Worm (Caenorhabditis elegans): ENCODE results near the gene cyn-9.
A peak's percentile ranks its signal among the peaks of the same experiment; 100 is the strongest.

cyn-9 gene

DNA sequence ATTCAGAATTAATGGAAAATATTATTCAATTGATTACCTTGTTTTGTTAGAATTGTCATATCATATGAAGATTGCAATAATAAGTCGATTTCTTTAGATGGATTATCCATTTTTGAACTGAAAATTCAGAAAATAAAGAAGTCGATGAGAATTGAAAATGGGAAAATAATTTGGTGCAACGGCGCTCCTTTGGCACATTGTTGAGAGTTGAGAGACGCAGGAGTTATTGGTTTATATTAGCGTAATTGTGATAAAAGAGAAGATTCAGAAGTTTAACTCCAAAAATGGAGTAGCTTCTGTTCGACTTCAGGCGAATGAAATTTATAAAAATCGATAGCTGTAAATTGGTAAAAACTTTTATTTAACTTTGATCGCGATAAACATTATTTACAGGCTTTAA is 20.1 kb upstream of the cyn-9 start, which contains the start of gene C14B1.8:
Gene C14B1.8 (minus strand): TSS at position 117 of the 400 bp plus-strand sequence.
- no peak for TF ChIP-seq dao-5 (tag; optimal IDR thresholded peaks at IDR 0.05)
- TF ChIP-seq W03F9.2 (tag; optimal IDR thresholded peaks at IDR 0.05): no peak
- TF ChIP-seq him-1 (tag; optimal IDR thresholded peaks at IDR 0.05): no peak

DNA sequence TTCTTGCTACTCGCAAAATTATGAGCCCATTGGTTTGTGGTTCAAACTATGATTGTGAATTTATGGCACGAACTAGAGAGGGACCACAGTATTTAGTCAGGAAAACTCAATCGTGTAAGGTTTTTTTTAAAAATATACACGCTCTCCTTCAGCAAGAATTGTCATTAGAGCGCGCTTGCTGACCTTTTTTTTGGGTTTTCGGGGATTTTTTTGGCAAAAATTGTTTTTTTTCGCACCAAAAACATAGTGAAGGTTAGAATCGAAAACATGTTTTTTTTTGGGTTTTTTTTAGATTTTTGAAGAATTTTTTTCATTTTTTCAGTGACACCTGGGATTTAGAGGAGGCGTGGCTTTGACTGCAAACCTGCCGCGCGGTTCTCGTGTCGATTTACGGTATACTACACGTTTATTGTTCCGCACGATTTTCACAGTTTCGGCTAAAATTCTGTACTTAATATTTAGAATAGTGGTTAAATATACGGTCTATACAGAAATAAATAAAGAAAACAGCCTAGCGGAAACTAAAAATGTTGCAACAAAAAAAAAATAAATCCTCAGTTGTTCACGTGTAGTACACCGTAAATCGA is 16.7 kb upstream of the cyn-9 start:
- TF ChIP-seq him-1 (tag; optimal IDR thresholded peaks at IDR 0.05): no peak
- no peak for TF ChIP-seq dao-5 (tag; optimal IDR thresholded peaks at IDR 0.05)
- TF ChIP-seq W03F9.2 (tag; optimal IDR thresholded peaks at IDR 0.05): no peak

DNA sequence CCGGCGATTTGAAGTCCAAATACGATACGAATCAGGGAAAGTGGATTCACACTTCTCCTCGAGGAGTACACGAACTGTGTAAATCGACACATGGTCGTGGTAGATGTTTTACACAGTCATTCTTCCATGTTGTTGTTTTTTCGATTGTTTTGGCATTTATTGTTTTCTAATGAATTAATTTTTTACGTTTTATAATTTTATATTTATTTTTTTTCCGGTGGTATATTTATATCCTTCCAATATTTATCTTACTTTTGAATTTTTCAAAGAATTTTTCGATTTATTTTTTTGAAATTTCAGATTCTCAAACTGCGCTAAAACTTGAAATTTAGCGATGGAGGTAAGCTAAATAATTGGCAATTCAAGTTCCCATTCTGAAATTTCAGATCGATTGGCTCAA is 13.7 kb upstream of the cyn-9 start, which contains the start of gene nrde-1:
Gene nrde-1 (plus strand): TSS at position 301 of the 400 bp plus-strand sequence.
- no peak for TF ChIP-seq W03F9.2 (tag; optimal IDR thresholded peaks at IDR 0.05)
- TF ChIP-seq him-1 (tag; optimal IDR thresholded peaks at IDR 0.05): no peak
- TF ChIP-seq dao-5 (tag; optimal IDR thresholded peaks at IDR 0.05): no peak

ce11 chrIII:3709030-3709429 is 9.6 kb upstream of the cyn-9 start, which contains the start of gene alkb-8:
Gene alkb-8, plus strand, starts transcription at chrIII:3709330.
- no peak for TF ChIP-seq dao-5 (tag; optimal IDR thresholded peaks at IDR 0.05)
- no peak for TF ChIP-seq him-1 (tag; optimal IDR thresholded peaks at IDR 0.05)
- TF ChIP-seq W03F9.2 (tag; optimal IDR thresholded peaks at IDR 0.05): no peak

ce11 chrIII:3706586-3706985 is 7.1 kb upstream of the cyn-9 start, which contains the start of gene dph-1:
Gene dph-1, plus strand, starts transcription at chrIII:3706886.
- TF ChIP-seq him-1 (tag; optimal IDR thresholded peaks at IDR 0.05) (no peak), dao-5 (tag; optimal IDR thresholded peaks at IDR 0.05) (no peak), W03F9.2 (tag; optimal IDR thresholded peaks at IDR 0.05) (no peak)

- TF ChIP-seq dao-5 (tag; optimal IDR thresholded peaks at IDR 0.05) (no peak), W03F9.2 (tag; optimal IDR thresholded peaks at IDR 0.05) (no peak), him-1 (tag; optimal IDR thresholded peaks at IDR 0.05) (no peak)
Measured at ce11 chrIII:3704967-3705366, 5.5 kb upstream of the cyn-9 start, which contains the start of gene wdr-5.1. Gene wdr-5.1, plus strand, starts transcription at chrIII:3705285.

ce11 chrIII:3703397-3703796 is 4.0 kb upstream of the cyn-9 start, which contains the start of gene C14B1.3:
Gene C14B1.3, plus strand, starts transcription at chrIII:3703564.
- TF ChIP-seq him-1 (tag; optimal IDR thresholded peaks at IDR 0.05): no peak
- TF ChIP-seq W03F9.2 (tag; optimal IDR thresholded peaks at IDR 0.05): peak; percentile 45
- no peak for TF ChIP-seq dao-5 (tag; optimal IDR thresholded peaks at IDR 0.05)

ce11 chrIII:3701411-3702310 is 2.2 kb upstream of the cyn-9 start, which contains the start of the genes pdi-1 and C14B1.2:
Gene pdi-1, minus strand, starts transcription at chrIII:3701461.
Gene C14B1.2, plus strand, starts transcription at chrIII:3702260.
- TF ChIP-seq him-1 (tag; optimal IDR thresholded peaks at IDR 0.05): no peak
- no peak for TF ChIP-seq W03F9.2 (tag; optimal IDR thresholded peaks at IDR 0.05)
- no peak for TF ChIP-seq dao-5 (tag; optimal IDR thresholded peaks at IDR 0.05)

ce11 chrIII:3698366-3698765 is 1.1 kb downstream of the cyn-9 start:
- TF ChIP-seq him-1 (tag; optimal IDR thresholded peaks at IDR 0.05): no peak
- no peak for TF ChIP-seq W03F9.2 (tag; optimal IDR thresholded peaks at IDR 0.05)
- TF ChIP-seq dao-5 (tag; optimal IDR thresholded peaks at IDR 0.05): no peak

DNA sequence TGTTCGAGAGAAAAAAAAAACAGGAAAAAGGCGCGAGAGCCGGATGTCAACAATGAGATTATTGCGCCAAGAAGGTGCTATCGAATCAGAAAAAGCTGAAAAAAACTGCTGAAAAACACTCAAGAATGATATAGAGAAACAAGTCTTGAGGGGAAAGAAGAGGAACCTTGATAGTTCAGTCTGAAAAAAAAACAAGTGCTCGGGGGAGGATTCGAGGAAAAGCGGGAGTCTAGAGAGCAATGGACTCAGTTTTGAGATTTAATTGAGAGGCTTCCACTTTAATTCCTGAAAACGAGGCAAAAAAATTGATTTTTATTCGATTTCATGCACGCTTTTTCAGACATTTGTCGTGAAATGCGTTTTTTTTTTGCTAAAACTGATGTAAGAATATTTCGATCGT is 4.9 kb downstream of the cyn-9 start, which contains the start of gene npr-15:
Gene npr-15 (minus strand): TSS at position 101 of the 400 bp plus-strand sequence.
- TF ChIP-seq W03F9.2 (tag; optimal IDR thresholded peaks at IDR 0.05): no peak
- no peak for TF ChIP-seq him-1 (tag; optimal IDR thresholded peaks at IDR 0.05)
- TF ChIP-seq dao-5 (tag; optimal IDR thresholded peaks at IDR 0.05): no peak

- TF ChIP-seq W03F9.2 (tag; optimal IDR thresholded peaks at IDR 0.05) (no peak), dao-5 (tag; optimal IDR thresholded peaks at IDR 0.05) (no peak), him-1 (tag; optimal IDR thresholded peaks at IDR 0.05) (no peak)
Measured at ce11 chrIII:3692516-3692915, 6.9 kb downstream of the cyn-9 start.

DNA sequence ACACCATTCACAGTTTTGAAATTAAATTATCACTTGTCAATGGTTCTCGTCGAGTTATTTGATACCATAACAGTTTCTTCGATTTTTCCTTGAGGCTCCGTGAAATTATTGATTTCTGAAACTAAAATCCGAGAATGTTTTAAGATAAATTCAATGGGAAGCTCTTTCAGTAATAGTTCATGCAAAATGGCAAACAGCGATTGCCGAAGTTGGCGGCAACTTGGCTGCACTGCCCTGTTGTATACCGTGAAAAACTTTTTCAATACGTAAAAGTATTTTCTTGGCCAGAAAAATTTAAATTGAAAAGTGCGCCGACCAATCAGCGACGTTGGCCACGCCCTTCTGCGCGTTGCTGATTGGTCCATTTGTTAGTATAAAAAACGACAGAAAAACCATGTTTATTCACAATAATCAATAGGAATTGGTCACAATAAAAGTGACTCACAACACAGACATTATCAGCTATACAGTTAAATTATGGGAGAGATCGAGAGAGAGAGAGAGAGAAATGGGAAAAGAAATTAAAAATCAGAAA is 16.5 kb downstream of the cyn-9 start:
- TF ChIP-seq W03F9.2 (tag; optimal IDR thresholded peaks at IDR 0.05) (no peak), dao-5 (tag; optimal IDR thresholded peaks at IDR 0.05) (no peak), him-1 (tag; optimal IDR thresholded peaks at IDR 0.05) (no peak)

DNA sequence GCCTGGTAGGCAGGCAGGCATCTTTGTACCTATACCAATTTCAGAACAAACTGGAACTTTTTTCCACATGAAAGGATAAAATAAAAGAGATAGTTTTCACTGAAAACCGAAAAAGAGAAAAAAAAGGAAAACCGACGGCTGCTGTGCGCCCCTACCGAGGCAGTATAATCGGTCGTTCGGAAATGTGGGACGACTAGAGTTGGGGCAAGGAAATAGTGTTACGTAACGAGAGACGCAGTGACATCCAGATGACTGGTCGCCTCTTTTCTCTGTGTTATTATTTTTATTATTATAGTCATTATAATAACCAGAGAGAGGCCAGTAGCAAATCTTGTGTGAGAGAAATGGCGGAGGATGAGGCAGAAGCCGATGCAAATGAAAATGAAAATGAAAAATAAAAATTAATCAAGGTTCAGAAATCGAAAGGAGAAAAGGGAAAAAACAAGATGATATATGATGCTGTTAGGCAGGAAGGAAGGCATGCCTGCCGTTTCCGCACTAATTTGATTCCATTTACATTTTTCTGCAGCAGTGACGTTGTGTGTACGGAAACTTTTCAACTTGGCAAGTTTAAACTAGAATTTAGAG is 18.0 kb downstream of the cyn-9 start:
- TF ChIP-seq him-1 (tag; optimal IDR thresholded peaks at IDR 0.05): no peak
- TF ChIP-seq dao-5 (tag; optimal IDR thresholded peaks at IDR 0.05): no peak
- TF ChIP-seq W03F9.2 (tag; optimal IDR thresholded peaks at IDR 0.05): no peak

Measured in whole organism, L4/young adult.